Fruit fly (Drosophila melanogaster): Measurements from ENCODE around the gene Kap-alpha3.

The Kap-alpha3 gene

dm6 chr3R:9613124-9613523 lies 35.6 kb upstream of the Kap-alpha3 start (continued):
- TF ChIP-seq ac (GFP tag; optimal IDR thresholded peaks at IDR 0.05) = no peak
- TF ChIP-seq corto (GFP tag; optimal IDR thresholded peaks at IDR 0.05) = peak; percentile 66
- TF ChIP-seq Abd-B (GFP tag; optimal IDR thresholded peaks at IDR 0.05) = peak; percentile 54
- peak; percentile 16 for TF ChIP-seq CG15011 (GFP tag; optimal IDR thresholded peaks at IDR 0.05)
- no peak for TF ChIP-seq sc (optimal IDR thresholded peaks at IDR 0.05)
- TF ChIP-seq sc (GFP tag; optimal IDR thresholded peaks at IDR 0.05) = no peak
- no peak for TF ChIP-seq br (optimal IDR thresholded peaks at IDR 0.05)
- no peak for TF ChIP-seq fd64A (GFP tag; optimal IDR thresholded peaks at IDR 0.05)
- TF ChIP-seq oc (tag; optimal IDR thresholded peaks at IDR 0.05) = no peak
- TF ChIP-seq aop (GFP tag; IDR thresholded peaks at IDR 0.05) = no peak
- 0 out of 2 replicates have a peak, but pooled peaks have one; percentile 14 for TF ChIP-seq E2f2 (GFP tag; IDR thresholded peaks at IDR 0.05)
- peak; percentile 20 for TF ChIP-seq CG13424 (tag; optimal IDR thresholded peaks at IDR 0.05)
- no peak for TF ChIP-seq CG11093 (GFP tag; IDR thresholded peaks at IDR 0.05)
- TF ChIP-seq p53 (GFP tag; optimal IDR thresholded peaks at IDR 0.05) = peak; percentile 4
- TF ChIP-seq stwl (tag; optimal IDR thresholded peaks at IDR 0.05) = no peak
- TF ChIP-seq CG12071 (GFP tag; optimal IDR thresholded peaks at IDR 0.05) = peak; percentile 67
- no peak for TF ChIP-seq CG3163 (GFP tag; optimal IDR thresholded peaks at IDR 0.05)
- peak; percentile 12 for TF ChIP-seq CG14710 (tag; optimal IDR thresholded peaks at IDR 0.05)
- no peak for TF ChIP-seq nom (GFP tag; optimal IDR thresholded peaks at IDR 0.05)
- no peak for TF ChIP-seq CG13123 (GFP tag; optimal IDR thresholded peaks at IDR 0.05)
- TF ChIP-seq Elba2 (GFP tag; optimal IDR thresholded peaks at IDR 0.05) = no peak
- TF ChIP-seq CG1792 (GFP tag; optimal IDR thresholded peaks at IDR 0.05) = peak; percentile 59
- TF ChIP-seq D (optimal IDR thresholded peaks at IDR 0.05) = no peak
- TF ChIP-seq D (GFP tag; optimal IDR thresholded peaks at IDR 0.05) = peak; percentile 22
- TF ChIP-seq kni (GFP tag; optimal IDR thresholded peaks at IDR 0.05) = no peak
- TF ChIP-seq cad (GFP tag; optimal IDR thresholded peaks at IDR 0.05) = no peak
- TF ChIP-seq HmgD (GFP tag; optimal IDR thresholded peaks at IDR 0.05) = no peak
- TF ChIP-seq CG2875 (GFP tag; optimal IDR thresholded peaks at IDR 0.05) = peak; percentile 24
- TF ChIP-seq luna (GFP tag; optimal IDR thresholded peaks at IDR 0.05) = no peak
- no peak for TF ChIP-seq CG7745 (tag; optimal IDR thresholded peaks at IDR 0.05)
- no peak; the same call in 1 of the 2 replicates for TF ChIP-seq CG32772 (GFP tag; IDR thresholded peaks at IDR 0.05)
- TF ChIP-seq sqz (GFP tag; optimal IDR thresholded peaks at IDR 0.05) = no peak
- peak; percentile 40 for TF ChIP-seq Bteb2 (GFP tag; optimal IDR thresholded peaks at IDR 0.05)
- no peak; the same call in 1 of the 2 replicates for TF ChIP-seq al (GFP tag; IDR thresholded peaks at IDR 0.05)
- TF ChIP-seq CG1603 (tag; optimal IDR thresholded peaks at IDR 0.05) = peak; percentile 54
- peak; percentile 62 for TF ChIP-seq CG13624 (GFP tag; optimal IDR thresholded peaks at IDR 0.05)
- no peak for TF ChIP-seq sima (GFP tag; optimal IDR thresholded peaks at IDR 0.05)
- peak; percentile 31; the same call in 1 of the 2 replicates for TF ChIP-seq H2.0 (GFP tag; IDR thresholded peaks at IDR 0.05)
- TF ChIP-seq ftz-f1 (GFP tag; optimal IDR thresholded peaks at IDR 0.05) = no peak
- no peak for TF ChIP-seq C15 (GFP tag; IDR thresholded peaks at IDR 0.05)
- peak; percentile 57 for TF ChIP-seq CG10979 (tag; optimal IDR thresholded peaks at IDR 0.05)
- no peak for TF ChIP-seq CG14860 (GFP tag; IDR thresholded peaks at IDR 0.05; ENCODE audit: partially characterized antibody)
- no peak for TF ChIP-seq CG15479 (GFP tag; optimal IDR thresholded peaks at IDR 0.05)
- TF ChIP-seq CG17385 (GFP tag; optimal IDR thresholded peaks at IDR 0.05) = peak; percentile 10
- no peak for TF ChIP-seq gsb-n (tag; optimal IDR thresholded peaks at IDR 0.05)
- TF ChIP-seq CG31441 (GFP tag; IDR thresholded peaks at IDR 0.05) = peak; percentile 70
- TF ChIP-seq insv (GFP tag; optimal IDR thresholded peaks at IDR 0.05) = no peak
- peak; percentile 43 for TF ChIP-seq eyg (GFP tag; optimal IDR thresholded peaks at IDR 0.05)
- TF ChIP-seq Hey (tag; optimal IDR thresholded peaks at IDR 0.05) = no peak
- TF ChIP-seq fu2 (GFP tag; optimal IDR thresholded peaks at IDR 0.05) = no peak
- no peak for TF ChIP-seq toy (GFP tag; IDR thresholded peaks at IDR 0.05)
- TF ChIP-seq CG18476 (GFP tag; optimal IDR thresholded peaks at IDR 0.05) = peak; percentile 59

All from whole organism, embryonic.